Worm (Caenorhabditis elegans) whole organism, early embryonic: ENCODE measurements around the gene php-3.

Source experiments
- B0310.2 ChIP-seq: sonication (generic microtip); optimal IDR thresholded peaks from 2 replicates; lab custom pipeline; 2016; ENCODE audit warnings: mild to moderate bottlenecking, missing genetic modification characterization, missing compliant biosample characterization
- F13C5.2 ChIP-seq: sonication (generic microtip); optimal IDR thresholded peaks from 2 replicates; lab custom pipeline; 2017; ENCODE audit warnings: mild to moderate bottlenecking, missing genetic modification characterization, inconsistent platforms, missing compliant biosample characterization
- aly-1 ChIP-seq: sonication (generic microtip); optimal IDR thresholded peaks from 2 replicates; lab custom pipeline; 2016; ENCODE audit warnings: missing genetic modification characterization, missing compliant biosample characterization
- ama-1 ChIP-seq: fragments of 150-350 bp; optimal IDR thresholded peaks from 2 replicates; lab custom pipeline; 2014
- ceh-13 ChIP-seq: fragments of 200-800 bp; sonication (Bioruptor generic); optimal IDR thresholded peaks from 2 replicates; lab custom pipeline; 2018; ENCODE audit warnings: mild to moderate bottlenecking, missing genetic modification characterization, missing compliant biosample characterization
- ceh-36 ChIP-seq: sonication (generic microtip); optimal IDR thresholded peaks from 2 replicates; lab custom pipeline; 2016; ENCODE audit warnings: missing genetic modification characterization, inconsistent platforms, missing compliant biosample characterization
- ets-7 ChIP-seq: sonication (generic microtip); optimal IDR thresholded peaks from 2 replicates; lab custom pipeline; 2016; ENCODE audit warnings: missing genotype, missing genetic modification characterization, missing compliant biosample characterization
- flt-1 ChIP-seq: fragments of 200-800 bp; sonication (Bioruptor generic); IDR thresholded peaks from 2 replicates; pipeline ENCODE4 v1.3.6; 2022; ENCODE audit warnings: missing genetic modification characterization, missing compliant biosample characterization
- hmbx-1 ChIP-seq: sonication (generic microtip); optimal IDR thresholded peaks from 2 replicates; lab custom pipeline; 2016; ENCODE audit warnings: mild to moderate bottlenecking, missing genetic modification characterization, missing compliant biosample characterization
- hmg-4 ChIP-seq: fragments of 200-800 bp; sonication (Bioruptor generic); optimal IDR thresholded peaks from 2 replicates; lab custom pipeline; 2018; ENCODE audit warnings: mild to moderate bottlenecking, missing genetic modification characterization, missing compliant biosample characterization
- hnd-1 ChIP-seq: sonication (generic microtip); optimal IDR thresholded peaks from 2 replicates; lab custom pipeline; 2016; ENCODE audit warnings: missing genetic modification characterization, missing compliant biosample characterization
- pes-1 ChIP-seq: fragments of 200-800 bp; sonication (Bioruptor generic); IDR thresholded peaks from 2 replicates; pipeline ENCODE4 v1.3.6; 2022; ENCODE audit warnings: missing genetic modification reagents, missing genetic modification characterization, missing compliant biosample characterization
- scrt-1 ChIP-seq: fragments of 200-800 bp; sonication (Bioruptor generic); IDR thresholded peaks from 2 replicates; pipeline ENCODE4 v1.3.6; 2022; ENCODE audit warnings: missing genetic modification characterization, missing compliant biosample characterization
- sea-1 ChIP-seq: fragments of 200-800 bp; sonication (Bioruptor generic); conservative IDR thresholded peaks from 2 replicates; pipeline ENCODE4 v1.3.6; 2022; ENCODE audit warnings: missing genetic modification characterization, missing compliant biosample characterization
- tbx-11 ChIP-seq: fragments of 200-800 bp; sonication (Bioruptor generic); IDR thresholded peaks from 2 replicates; pipeline ENCODE4 v1.3.6; 2022; ENCODE audit warnings: missing genetic modification characterization, missing compliant biosample characterization
- tbx-37 ChIP-seq: fragments of 200-800 bp; sonication (Bioruptor generic); conservative IDR thresholded peaks from 2 replicates; pipeline ENCODE4 v1.3.6; 2022; ENCODE audit warnings: missing genetic modification reagents, missing genetic modification characterization, missing compliant biosample characterization
- tra-4 ChIP-seq: sonication (generic microtip); optimal IDR thresholded peaks from 2 replicates; lab custom pipeline; 2017; ENCODE audit warnings: missing genetic modification characterization, missing compliant biosample characterization

The php-3 gene

DNA sequence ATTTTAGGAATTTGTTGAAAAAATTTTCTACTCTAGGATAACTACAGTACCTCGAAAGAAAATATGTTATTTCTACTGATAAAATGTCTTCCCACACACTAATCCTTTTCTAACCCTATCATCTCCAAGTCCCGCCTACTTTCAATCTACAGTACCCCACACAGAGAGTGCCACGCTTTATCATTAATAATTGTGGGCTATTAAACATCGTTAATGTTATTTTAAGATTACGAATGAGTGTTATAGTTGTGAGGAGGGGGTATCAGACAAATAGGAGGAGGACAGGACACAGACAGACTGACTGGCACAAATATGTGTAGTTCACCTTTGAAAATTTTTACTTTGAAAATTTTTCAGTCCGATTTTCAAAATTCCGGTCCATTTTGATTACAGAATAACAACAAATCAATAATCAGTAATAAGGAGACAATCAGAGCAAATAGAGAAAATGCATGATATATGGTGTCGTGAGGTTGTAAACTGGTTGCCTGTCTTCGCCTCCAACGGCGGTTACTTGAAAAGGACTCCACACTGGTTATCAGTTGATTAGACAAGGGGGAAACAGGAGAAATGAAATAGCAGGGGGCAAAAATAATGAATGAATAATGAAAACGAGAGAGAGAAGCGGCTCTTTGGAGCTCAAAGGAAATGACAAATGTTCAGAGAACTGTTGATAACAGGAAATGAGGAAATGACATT lies 17.0 kb upstream of the php-3 start:
- TF ChIP-seq flt-1 (GFP tag; lab: Robert Waterston, UW), result no peak
- TF ChIP-seq ets-7 (tag; lab: Kevin White, UChicago), result no peak
- TF ChIP-seq hmbx-1 (tag; lab: Kevin White, UChicago), result no peak
- TF ChIP-seq B0310.2, result no peak
- TF ChIP-seq ceh-13 (GFP tag; lab: Kevin White, UChicago), result no peak
- no peak for TF ChIP-seq scrt-1 (GFP tag; lab: Robert Waterston, UW)
- no peak for TF ChIP-seq pes-1 (GFP tag; lab: Robert Waterston, UW)
- no peak for TF ChIP-seq tbx-37 (GFP tag; lab: Robert Waterston, UW)
- no peak for TF ChIP-seq ceh-36
- no peak for TF ChIP-seq ama-1 (lab: Kevin White, UChicago)
- TF ChIP-seq aly-1 (tag; lab: Kevin White, UChicago), result no peak
- TF ChIP-seq F13C5.2 (tag; lab: Kevin White, UChicago), result no peak
- no peak for TF ChIP-seq sea-1
- no peak for TF ChIP-seq hnd-1 (tag; lab: Kevin White, UChicago)
- TF ChIP-seq tbx-11 (GFP tag; lab: Robert Waterston, UW), result no peak
- TF ChIP-seq tra-4 (tag; lab: Kevin White, UChicago), result no peak

DNA sequence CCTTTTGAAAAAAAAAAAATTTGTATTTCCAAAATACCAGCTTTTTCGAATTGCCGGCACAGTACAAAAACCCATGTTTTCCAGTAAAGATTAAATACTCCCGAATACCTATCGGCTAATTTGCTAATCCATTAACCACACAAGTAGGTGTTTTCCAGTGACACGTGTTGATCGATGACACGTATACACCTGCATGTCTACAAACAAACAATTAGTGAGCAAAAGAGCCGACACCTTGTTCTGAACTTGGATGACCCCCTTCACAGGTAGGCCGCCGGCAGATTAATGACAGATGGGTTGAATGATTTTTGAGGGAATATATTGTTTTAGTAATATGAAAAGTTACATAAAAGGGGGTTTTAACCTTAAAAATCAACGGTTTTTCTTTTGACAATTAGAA lies 15.2 kb upstream of the php-3 start:
- TF ChIP-seq hmg-4 (no peak), tra-4 (tag; lab: Kevin White, UChicago) (no peak), aly-1 (tag; lab: Kevin White, UChicago) (no peak), tbx-11 (GFP tag; lab: Robert Waterston, UW) (no peak), ama-1 (lab: Kevin White, UChicago) (no peak), flt-1 (GFP tag; lab: Robert Waterston, UW) (no peak), hmbx-1 (tag; lab: Kevin White, UChicago) (no peak), ceh-13 (GFP tag; lab: Kevin White, UChicago) (no peak), B0310.2 (no peak), hnd-1 (tag; lab: Kevin White, UChicago) (no peak), sea-1 (no peak), scrt-1 (GFP tag; lab: Robert Waterston, UW) (no peak), ceh-36 (no peak), F13C5.2 (tag; lab: Kevin White, UChicago) (no peak), tbx-37 (GFP tag; lab: Robert Waterston, UW) (no peak)

DNA sequence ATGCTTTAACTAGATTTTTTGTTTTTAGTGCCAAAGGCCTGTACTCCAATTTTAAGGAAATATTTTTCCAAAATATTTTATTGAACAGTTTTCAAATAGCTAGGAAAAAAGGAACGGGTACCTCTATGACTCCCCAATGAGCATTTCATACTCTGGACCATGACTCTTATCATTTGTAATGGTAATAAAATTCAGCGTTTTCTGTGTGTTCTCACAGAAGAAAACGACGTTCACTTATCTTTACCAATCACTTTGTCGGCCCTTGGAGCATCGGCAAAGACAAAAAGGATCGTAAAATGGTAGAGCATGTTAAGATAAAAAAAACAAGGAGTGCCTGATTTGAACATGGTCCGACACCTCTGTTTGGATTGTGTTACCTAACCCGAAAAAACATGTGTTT lies 10.2 kb upstream of the php-3 start:
- no peak for TF ChIP-seq tbx-37 (GFP tag; lab: Robert Waterston, UW)
- TF ChIP-seq tbx-11 (GFP tag; lab: Robert Waterston, UW), result no peak
- no peak for TF ChIP-seq F13C5.2 (tag; lab: Kevin White, UChicago)
- no peak for TF ChIP-seq aly-1 (tag; lab: Kevin White, UChicago)
- no peak for TF ChIP-seq hnd-1 (tag; lab: Kevin White, UChicago)
- TF ChIP-seq sea-1, result no peak
- no peak for TF ChIP-seq hmg-4
- TF ChIP-seq B0310.2, result no peak
- no peak for TF ChIP-seq scrt-1 (GFP tag; lab: Robert Waterston, UW)
- TF ChIP-seq hmbx-1 (tag; lab: Kevin White, UChicago), result no peak

DNA sequence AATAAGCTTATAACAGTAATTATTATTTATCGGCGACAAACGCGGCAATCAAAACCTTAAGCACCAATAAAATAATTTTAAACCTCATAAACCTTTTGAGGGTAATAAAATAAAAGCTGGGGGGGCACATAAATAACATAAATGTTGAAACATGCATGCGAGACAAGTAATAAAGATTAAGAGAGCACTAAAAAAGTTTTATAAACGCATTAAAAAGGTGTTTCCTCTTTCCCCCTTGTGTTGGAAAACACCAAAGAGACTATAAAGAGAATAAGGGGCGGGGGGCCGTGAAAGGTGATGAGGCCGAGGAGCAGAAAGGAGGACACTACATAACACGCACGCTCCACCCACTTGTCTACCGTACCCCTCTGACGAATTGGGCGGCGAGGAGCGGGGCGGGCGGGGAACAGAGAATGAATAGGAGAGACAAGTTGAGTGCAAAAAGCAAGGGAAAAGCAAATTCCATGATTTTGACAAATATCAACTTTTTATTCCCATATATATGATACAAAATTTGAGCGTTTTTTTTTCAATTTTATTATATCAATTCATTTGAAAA lies 7.5 kb upstream of the php-3 start:
- TF ChIP-seq flt-1 (GFP tag; lab: Robert Waterston, UW) (no peak), ets-7 (tag; lab: Kevin White, UChicago) (no peak), hnd-1 (tag; lab: Kevin White, UChicago) (no peak), tbx-11 (GFP tag; lab: Robert Waterston, UW) (no peak), F13C5.2 (tag; lab: Kevin White, UChicago) (no peak)

DNA sequence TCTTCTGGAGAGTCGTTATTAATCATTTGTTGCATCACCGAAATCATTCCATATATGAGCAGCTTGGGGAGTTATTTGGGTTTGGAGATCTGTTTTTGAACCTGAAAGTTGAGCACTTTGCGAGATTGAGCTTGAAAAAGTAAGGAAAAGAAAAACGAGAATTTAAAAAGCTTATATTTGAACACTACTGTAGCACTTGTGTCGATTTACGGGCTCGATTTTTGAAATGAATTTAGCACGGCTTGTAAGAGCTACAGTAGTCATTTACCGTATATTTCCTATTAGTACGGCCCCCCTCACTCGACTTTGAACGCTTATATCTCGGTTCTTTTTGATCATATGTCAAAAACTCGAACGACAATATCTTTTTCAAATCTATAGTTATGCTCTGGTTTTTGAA lies 6.9 kb upstream of the php-3 start, which contains the start of gene nob-1:
nob-1 (minus strand) TSS at position 101 of the 400 bp plus-strand sequence.
- TF ChIP-seq ceh-36 (no peak), scrt-1 (GFP tag; lab: Robert Waterston, UW) (no peak), B0310.2 (no peak), sea-1 (no peak), ceh-13 (GFP tag; lab: Kevin White, UChicago) (no peak), ets-7 (tag; lab: Kevin White, UChicago) (no peak), aly-1 (tag; lab: Kevin White, UChicago) (no peak), flt-1 (GFP tag; lab: Robert Waterston, UW) (no peak), hnd-1 (tag; lab: Kevin White, UChicago) (no peak), F13C5.2 (tag; lab: Kevin White, UChicago) (no peak), pes-1 (GFP tag; lab: Robert Waterston, UW) (no peak), tbx-11 (GFP tag; lab: Robert Waterston, UW) (no peak), hmbx-1 (tag; lab: Kevin White, UChicago) (no peak), hmg-4 (no peak), tbx-37 (GFP tag; lab: Robert Waterston, UW) (no peak), tra-4 (tag; lab: Kevin White, UChicago) (no peak)

DNA sequence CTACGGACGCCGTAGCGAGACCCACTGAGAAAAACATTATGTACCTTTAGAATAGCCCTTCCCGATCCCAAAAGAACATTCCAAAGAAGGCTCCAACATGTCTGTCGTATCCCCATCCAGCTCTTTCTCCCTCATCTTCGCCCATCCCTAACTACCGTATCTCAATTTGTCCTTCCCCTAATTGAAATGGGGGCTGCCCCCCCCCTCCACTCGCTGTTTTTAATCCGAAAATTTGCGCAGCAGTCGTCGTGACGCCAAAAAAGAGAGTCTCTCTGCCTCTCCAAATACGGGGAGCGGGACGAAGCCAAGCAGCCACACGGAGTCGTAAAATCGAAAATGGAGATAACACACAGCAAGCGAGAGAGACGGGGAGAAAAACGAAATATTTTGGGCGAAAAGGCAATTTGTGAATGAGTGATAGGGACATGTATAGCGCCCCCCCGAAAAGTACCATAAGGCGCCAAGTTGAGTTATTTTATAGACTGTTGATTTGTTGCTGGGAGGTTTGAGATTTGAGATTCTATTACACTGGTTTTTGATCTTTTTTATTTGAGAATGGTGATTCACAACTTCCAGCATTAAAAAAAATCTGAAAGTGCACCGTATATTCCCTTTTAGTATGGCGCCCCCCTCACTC lies 4.8 kb upstream of the php-3 start:
- TF ChIP-seq ceh-36, result peak; percentile 26
- no peak for TF ChIP-seq ama-1 (lab: Kevin White, UChicago)
- TF ChIP-seq hmbx-1 (tag; lab: Kevin White, UChicago), result no peak

DNA sequence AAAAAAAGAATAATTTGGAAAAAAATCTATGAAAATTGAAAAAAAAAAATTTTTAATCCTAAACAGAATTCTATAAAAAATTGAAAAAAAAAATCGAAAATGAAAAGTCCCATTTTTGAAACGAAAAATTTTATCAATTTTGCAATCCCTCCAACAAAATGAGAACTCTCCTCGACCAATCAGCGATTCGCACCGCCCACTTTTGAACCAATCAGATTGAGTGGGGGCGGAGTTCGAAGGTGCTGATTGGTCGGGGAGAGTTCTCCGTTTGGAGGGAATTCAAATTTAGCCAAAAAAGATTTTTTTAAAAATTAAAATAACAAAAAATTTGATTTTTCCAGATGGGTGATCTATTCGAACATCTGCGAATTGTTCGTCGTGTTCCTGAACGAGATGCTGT lies 9.6 kb downstream of the php-3 start:
- TF ChIP-seq ceh-36 (no peak), pes-1 (GFP tag; lab: Robert Waterston, UW) (no peak), hmbx-1 (tag; lab: Kevin White, UChicago) (no peak), tbx-37 (GFP tag; lab: Robert Waterston, UW) (no peak), ceh-13 (GFP tag; lab: Kevin White, UChicago) (no peak), ets-7 (tag; lab: Kevin White, UChicago) (no peak), hnd-1 (tag; lab: Kevin White, UChicago) (no peak), aly-1 (tag; lab: Kevin White, UChicago) (no peak), B0310.2 (no peak), tra-4 (tag; lab: Kevin White, UChicago) (no peak), scrt-1 (GFP tag; lab: Robert Waterston, UW) (no peak), flt-1 (GFP tag; lab: Robert Waterston, UW) (no peak), sea-1 (no peak), hmg-4 (no peak), ama-1 (lab: Kevin White, UChicago) (no peak), tbx-11 (GFP tag; lab: Robert Waterston, UW) (no peak)
